Worm (Caenorhabditis elegans) whole organism, L2 larva: Measurements from ENCODE around the gene C02F5.12.

ENCODE experiments used
- C34F6.9 ChIP-seq: fragments of 150-350 bp; optimal IDR thresholded peaks from 2 replicates; lab custom pipeline; 2014; ENCODE audit warnings: missing biosample characterization, missing genetic modification characterization
- F13H6.1 ChIP-seq: sonication (generic microtip); optimal IDR thresholded peaks from 2 replicates; lab custom pipeline; 2016; ENCODE audit warnings: missing genetic modification characterization, missing compliant biosample characterization
- R02D3.7 ChIP-seq: fragments of 150-350 bp; optimal IDR thresholded peaks from 2 replicates; lab custom pipeline; 2014; ENCODE audit warnings: missing biosample characterization, missing genetic modification characterization
- Y55F3AM.14 ChIP-seq: fragments of 200-800 bp; sonication (Bioruptor generic); optimal IDR thresholded peaks from 2 replicates; lab custom pipeline; 2018; ENCODE audit warnings: mild to moderate bottlenecking, missing genetic modification characterization, missing compliant biosample characterization
- ZK546.5 ChIP-seq: sonication (generic microtip); optimal IDR thresholded peaks from 2 replicates; lab custom pipeline; 2017; ENCODE audit warnings: missing biosample characterization, missing genetic modification characterization
- alr-1 ChIP-seq: fragments of 150-350 bp; optimal IDR thresholded peaks from 2 replicates; lab custom pipeline; 2014; ENCODE audit warnings: missing biosample characterization, missing genetic modification characterization
- aly-2 ChIP-seq: fragments of 150-350 bp; optimal IDR thresholded peaks from 2 replicates; lab custom pipeline; 2014; ENCODE audit warnings: missing biosample characterization, missing genetic modification characterization
- ama-1 ChIP-seq: fragments of 150-350 bp; optimal IDR thresholded peaks from 2 replicates; lab custom pipeline; 2018; ENCODE audit warnings: inconsistent platforms
- blmp-1 ChIP-seq: sonication (generic microtip); optimal IDR thresholded peaks from 2 replicates; lab custom pipeline; 2017; ENCODE audit warnings: missing genetic modification characterization, mild to moderate bottlenecking, missing compliant biosample characterization, antibody characterized with exemption, moderate library complexity; ENCODE audit not compliant: insufficient read depth
- ceh-16 ChIP-seq: fragments of 150-350 bp; optimal IDR thresholded peaks from 2 replicates; lab custom pipeline; 2014; ENCODE audit warnings: missing biosample characterization, missing genetic modification characterization
- ceh-82 ChIP-seq: fragments of 150-350 bp; optimal IDR thresholded peaks from 2 replicates; lab custom pipeline; 2014; ENCODE audit warnings: missing biosample characterization, missing genetic modification characterization
- crh-2 ChIP-seq: sonication (generic microtip); optimal IDR thresholded peaks from 2 replicates; lab custom pipeline; 2017; ENCODE audit warnings: missing biosample characterization, missing genetic modification characterization
- dmd-4 ChIP-seq: sonication (generic microtip); optimal IDR thresholded peaks from 2 replicates; lab custom pipeline; 2017; ENCODE audit warnings: missing biosample characterization, missing genetic modification characterization
- egl-27 ChIP-seq: sonication (generic microtip); optimal IDR thresholded peaks from 3 replicates; lab custom pipeline; 2017; ENCODE audit warnings: missing biosample characterization, missing genetic modification reagents, missing genetic modification characterization
- elt-1 ChIP-seq: fragments of 150-350 bp; optimal IDR thresholded peaks from 2 replicates; lab custom pipeline; 2014; ENCODE audit warnings: missing biosample characterization, missing genetic modification characterization
- elt-3 ChIP-seq: sonication (generic microtip); optimal IDR thresholded peaks from 2 replicates; lab custom pipeline; 2017; ENCODE audit warnings: missing biosample characterization, missing genetic modification characterization
- fos-1 ChIP-seq: fragments of 150-350 bp; optimal IDR thresholded peaks from 2 replicates; lab custom pipeline; 2014; ENCODE audit warnings: missing biosample characterization, missing genetic modification characterization
- gmeb-1 ChIP-seq: fragments of 150-350 bp; optimal IDR thresholded peaks from 2 replicates; lab custom pipeline; 2014; ENCODE audit warnings: missing biosample characterization, missing genetic modification characterization
- lin-39 ChIP-seq: fragments of 150-350 bp; optimal IDR thresholded peaks from 2 replicates; lab custom pipeline; 2014; ENCODE audit warnings: missing biosample characterization, missing genetic modification reagents, missing genetic modification characterization
- lsy-2 ChIP-seq, 2 experiments: fragments of 150-350 bp in 1 of 2; sonication (generic microtip) in 1 of 2; optimal IDR thresholded peaks; 2 replicates each; lab custom pipeline; 2014 to 2017; ENCODE audit warnings: missing biosample characterization in 2 of 2, missing genetic modification characterization in 2 of 2
- mbf-1 ChIP-seq: sonication (generic microtip); optimal IDR thresholded peaks from 2 replicates; lab custom pipeline; 2017; ENCODE audit warnings: missing biosample characterization, missing genetic modification characterization
- mdl-1 ChIP-seq, 2 experiments: fragments of 150-350 bp in 1 of 2; sonication (generic microtip) in 1 of 2; optimal IDR thresholded peaks; 2 replicates each; lab custom pipeline; 2017; ENCODE audit warnings: missing biosample characterization in 2 of 2, missing genetic modification characterization in 2 of 2
- nhr-10 ChIP-seq: sonication (generic microtip); optimal IDR thresholded peaks from 2 replicates; lab custom pipeline; 2017; ENCODE audit warnings: missing biosample characterization, missing genetic modification characterization
- nhr-11 ChIP-seq: fragments of 150-350 bp; optimal IDR thresholded peaks from 2 replicates; lab custom pipeline; 2014; ENCODE audit warnings: missing biosample characterization, missing genetic modification characterization
- nhr-129 ChIP-seq: fragments of 150-350 bp; optimal IDR thresholded peaks from 2 replicates; lab custom pipeline; 2014; ENCODE audit warnings: missing biosample characterization, missing genetic modification characterization
- nhr-21 ChIP-seq: fragments of 150-350 bp; optimal IDR thresholded peaks from 2 replicates; lab custom pipeline; 2014; ENCODE audit warnings: missing biosample characterization, missing genetic modification characterization
- nhr-23 ChIP-seq: fragments of 150-350 bp; optimal IDR thresholded peaks from 2 replicates; lab custom pipeline; 2014; ENCODE audit warnings: missing biosample characterization, missing genetic modification reagents, missing genetic modification characterization
- nhr-25 ChIP-seq: fragments of 150-350 bp; sonication (generic microtip); optimal IDR thresholded peaks from 3 replicates; lab custom pipeline; 2014; ENCODE audit warnings: missing biosample characterization, missing genetic modification characterization
- nhr-6 ChIP-seq: fragments of 150-350 bp; optimal IDR thresholded peaks from 2 replicates; lab custom pipeline; 2014; ENCODE audit warnings: missing biosample characterization, missing genetic modification characterization
- nhr-77 ChIP-seq: fragments of 150-350 bp; optimal IDR thresholded peaks from 2 replicates; lab custom pipeline; 2014; ENCODE audit warnings: missing biosample characterization, missing genetic modification characterization
- peb-1 ChIP-seq: fragments of 150-350 bp; optimal IDR thresholded peaks from 2 replicates; lab custom pipeline; 2014; ENCODE audit warnings: missing biosample characterization, missing genetic modification characterization
- sma-9 ChIP-seq, 2 experiments: fragments of 150-350 bp in 1 of 2; sonication (generic microtip) in 1 of 2; optimal IDR thresholded peaks; 2 replicates each; lab custom pipeline; 2014 to 2016; ENCODE audit warnings: missing genetic modification characterization in 2 of 2, mild to moderate bottlenecking in 1 of 2, missing biosample characterization in 1 of 2, missing compliant biosample characterization in 1 of 2, missing genetic modification reagents in 1 of 2, moderate library complexity in 1 of 2
- unc-39 ChIP-seq: fragments of 150-350 bp; optimal IDR thresholded peaks from 2 replicates; lab custom pipeline; 2014; ENCODE audit warnings: missing biosample characterization, missing genetic modification characterization
- unc-55 ChIP-seq: fragments of 150-350 bp; sonication (generic microtip); optimal IDR thresholded peaks from 3 replicates; lab custom pipeline; 2014; ENCODE audit warnings: missing biosample characterization, missing genetic modification reagents, missing genetic modification characterization
- zag-1 ChIP-seq: fragments of 150-350 bp; optimal IDR thresholded peaks from 2 replicates; lab custom pipeline; 2014; ENCODE audit warnings: missing biosample characterization, missing genetic modification characterization

Gene C02F5.12

ce11 chrIII:8268296-8268695 is 25.5 kb upstream of the C02F5.12 start, which contains the start of the genes F09G8.7 and crn-7:
F09G8.7 (minus strand) TSS chrIII:8268355.
crn-7 (plus strand) TSS chrIII:8268531.
- no peak for TF ChIP-seq F13H6.1 (tag; lab: Kevin White, UChicago)
- peak; percentile 64 for TF ChIP-seq C34F6.9 (tag; lab: Kevin White, UChicago)
- TF ChIP-seq ceh-82 (tag; lab: Kevin White, UChicago), result no peak
- TF ChIP-seq lsy-2 (tag; optimal IDR thresholded peaks at IDR 0.05; lab: Kevin White, UChicago), result peak in 1 of 2 experiments; percentile 47
- TF ChIP-seq lin-39 (tag; lab: Kevin White, UChicago), result no peak
- TF ChIP-seq nhr-129, result peak; percentile 51
- TF ChIP-seq gmeb-1, result no peak
- peak; percentile 8 for TF ChIP-seq unc-55 (GFP tag; lab: Kevin White, UChicago)
- TF ChIP-seq nhr-11 (tag; lab: Kevin White, UChicago), result no peak
- no peak for TF ChIP-seq nhr-77 (tag; lab: Kevin White, UChicago)
- TF ChIP-seq fos-1 (tag; lab: Kevin White, UChicago), result peak; percentile 20
- no peak for TF ChIP-seq ZK546.5 (tag; lab: Kevin White, UChicago)
- TF ChIP-seq nhr-25, result no peak
- TF ChIP-seq R02D3.7, result no peak
- TF ChIP-seq sma-9 (GFP tag; optimal IDR thresholded peaks at IDR 0.05; lab: Kevin White, UChicago), result no peak
- TF ChIP-seq sma-9 (tag; optimal IDR thresholded peaks at IDR 0.05; lab: Kevin White, UChicago), result no peak
- TF ChIP-seq, all 48 proteins: peak for 5

ce11 chrIII:8265753-8266152 is 22.9 kb upstream of the C02F5.12 start, which contains the start of gene mrps-9:
mrps-9 (plus strand) TSS chrIII:8266062.
- TF ChIP-seq ZK546.5 (tag; lab: Kevin White, UChicago), result no peak
- no peak for TF ChIP-seq mdl-1 (tag; optimal IDR thresholded peaks at IDR 0.05; lab: Kevin White, UChicago)
- TF ChIP-seq R02D3.7, result no peak
- TF ChIP-seq unc-55 (GFP tag; lab: Kevin White, UChicago), result peak; percentile 53
- no peak for TF ChIP-seq zag-1 (tag; lab: Kevin White, UChicago)
- peak; percentile 29 for TF ChIP-seq blmp-1 (tag; lab: Kevin White, UChicago)
- TF ChIP-seq egl-27 (tag; lab: Kevin White, UChicago), result no peak
- no peak for TF ChIP-seq nhr-21
- TF ChIP-seq dmd-4 (tag; lab: Kevin White, UChicago), result no peak
- no peak for TF ChIP-seq gmeb-1
- TF ChIP-seq elt-1 (tag; lab: Kevin White, UChicago), result no peak
- TF ChIP-seq F13H6.1 (tag; lab: Kevin White, UChicago), result no peak
- no peak for TF ChIP-seq nhr-11 (tag; lab: Kevin White, UChicago)
- TF ChIP-seq fos-1 (tag; lab: Kevin White, UChicago), result no peak
- no peak for TF ChIP-seq mbf-1
- no peak for TF ChIP-seq ama-1
- peak; percentile 8 for TF ChIP-seq crh-2
- TF ChIP-seq nhr-25, result no peak
- TF ChIP-seq ceh-16, result no peak
- no peak for TF ChIP-seq Y55F3AM.14 (GFP tag; lab: Kevin White, UChicago)

ce11 chrIII:8263377-8263776 is 20.5 kb upstream of the C02F5.12 start, which contains the start of gene col-91:
col-91 (minus strand) TSS chrIII:8263664.
- TF ChIP-seq nhr-21 (peak; percentile 1), nhr-25 (peak; percentile 16), mbf-1 (no peak)

ce11 chrIII:8262599-8262998 is 19.8 kb upstream of the C02F5.12 start:
- TF ChIP-seq lsy-2 (tag; optimal IDR thresholded peaks at IDR 0.05; lab: Kevin White, UChicago) (no peak), peb-1 (tag; lab: Kevin White, UChicago) (no peak), crh-2 (no peak), nhr-129 (no peak), ama-1 (no peak), aly-2 (tag; lab: Kevin White, UChicago) (no peak), alr-1 (tag; lab: Kevin White, UChicago) (no peak), C34F6.9 (tag; lab: Kevin White, UChicago) (no peak), lin-39 (tag; lab: Kevin White, UChicago) (no peak), sma-9 (GFP tag; optimal IDR thresholded peaks at IDR 0.05; lab: Kevin White, UChicago) (no peak), sma-9 (tag; optimal IDR thresholded peaks at IDR 0.05; lab: Kevin White, UChicago) (no peak), nhr-6 (no peak), elt-1 (tag; lab: Kevin White, UChicago) (no peak), F13H6.1 (tag; lab: Kevin White, UChicago) (no peak), Y55F3AM.14 (GFP tag; lab: Kevin White, UChicago) (no peak), elt-3 (tag; lab: Kevin White, UChicago) (no peak), egl-27 (tag; lab: Kevin White, UChicago) (no peak)

ce11 chrIII:8258045-8258444 is 15.2 kb upstream of the C02F5.12 start, which contains the start of gene ncr-2:
ncr-2 (plus strand) TSS chrIII:8258345.
- TF ChIP-seq ama-1 (no peak), unc-39 (tag; lab: Kevin White, UChicago) (no peak), nhr-10 (no peak), nhr-23 (tag; lab: Kevin White, UChicago) (no peak), R02D3.7 (no peak), Y55F3AM.14 (GFP tag; lab: Kevin White, UChicago) (no peak)
